Worm (Caenorhabditis elegans) whole organism, L4 larva: ENCODE data around the gene F21C10.3.

Experiments
- ama-1 ChIP-seq: fragments of 150-350 bp; optimal IDR thresholded peaks from 2 replicates; lab custom pipeline; 2014; ENCODE audit warnings: inconsistent platforms, mixed read lengths
- cey-2 ChIP-seq: sonication (generic microtip); optimal IDR thresholded peaks from 3 replicates; lab custom pipeline; 2017; ENCODE audit warnings: missing genetic modification characterization, mild to moderate bottlenecking, missing compliant biosample characterization, antibody characterized with exemption, borderline replicate concordance; ENCODE audit not compliant: insufficient read depth
- jun-1 ChIP-seq: fragments of 150-350 bp; optimal IDR thresholded peaks from 2 replicates; lab custom pipeline; 2014; ENCODE audit warnings: missing biosample characterization, missing genetic modification reagents, missing genetic modification characterization
- lin-15B ChIP-seq: fragments of 150-350 bp; sonication (generic microtip); optimal IDR thresholded peaks from 3 replicates; lab custom pipeline; 2014; ENCODE audit warnings: missing biosample characterization, missing genetic modification characterization
- nhr-77 ChIP-seq: fragments of 150-350 bp; optimal IDR thresholded peaks from 2 replicates; lab custom pipeline; 2014; ENCODE audit warnings: missing biosample characterization, missing genetic modification characterization
- ztf-11 ChIP-seq: fragments of 150-350 bp; optimal IDR thresholded peaks from 2 replicates; lab custom pipeline; 2014; ENCODE audit warnings: missing biosample characterization, missing genetic modification characterization
- ztf-7 ChIP-seq: fragments of 150-350 bp; optimal IDR thresholded peaks from 2 replicates; lab custom pipeline; 2014; ENCODE audit warnings: missing biosample characterization, missing genetic modification characterization

DNA sequence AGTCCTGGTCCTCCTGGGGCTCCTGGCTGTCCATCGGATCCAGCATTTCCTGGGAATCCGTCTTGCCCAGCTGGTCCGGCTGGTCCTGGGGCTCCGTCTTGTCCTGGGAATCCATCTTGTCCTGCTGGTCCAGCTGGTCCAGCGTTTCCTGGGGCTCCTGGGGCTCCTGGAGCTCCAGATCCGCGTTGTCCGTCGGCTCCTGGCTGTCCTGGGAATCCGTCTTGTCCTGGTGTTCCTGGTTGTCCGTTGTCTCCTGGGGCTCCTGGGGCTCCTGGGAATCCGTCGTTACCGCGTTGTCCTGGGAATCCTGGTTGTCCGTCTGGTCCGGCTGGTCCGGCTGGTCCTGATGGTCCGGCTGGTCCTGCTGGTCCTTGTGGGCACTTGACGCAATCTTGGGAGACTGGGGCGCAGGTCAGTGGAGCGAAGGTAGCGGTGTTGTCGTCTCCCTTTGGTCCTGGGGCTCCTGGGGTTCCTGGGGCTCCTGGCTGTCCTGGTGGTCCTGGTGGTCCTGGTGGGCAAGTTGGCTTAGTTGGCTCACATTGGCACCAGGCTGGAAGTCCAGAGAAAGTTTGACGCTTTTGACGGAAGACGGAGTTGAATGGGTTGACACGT, 34.4 kb downstream of the F21C10.3 start:
- TF ChIP-seq ama-1 (lab: Kevin White, UChicago) (no peak), jun-1 (tag; lab: Kevin White, UChicago) (no peak), cey-2 (tag; lab: Kevin White, UChicago) (no peak), ztf-7 (tag; lab: Kevin White, UChicago) (no peak), ztf-11 (tag; lab: Kevin White, UChicago) (no peak), lin-15B (tag; lab: Kevin White, UChicago) (no peak), nhr-77 (tag; lab: Kevin White, UChicago) (no peak)
